Fruit fly (Drosophila melanogaster) whole organism, adult: ENCODE measurements around the gene CG4766.

Experiments
- CG11617 ChIP-seq: fragments of 200-800 bp; sonication (Bioruptor generic); optimal IDR thresholded peaks from 2 replicates; lab custom pipeline; 2017; ENCODE audit warnings: mild to moderate bottlenecking, missing biosample characterization, missing genetic modification reagents, missing genetic modification characterization
- CG12768 ChIP-seq: fragments of 200-800 bp; sonication (Bioruptor generic); optimal IDR thresholded peaks from 2 replicates; lab custom pipeline; 2017; ENCODE audit warnings: missing biosample characterization, missing genetic modification characterization, mild to moderate bottlenecking, moderate library complexity, missing genetic modification reagents
- CG14711 ChIP-seq: fragments of 200-800 bp; sonication (Bioruptor generic); optimal IDR thresholded peaks from 2 replicates; lab custom pipeline; 2018; ENCODE audit warnings: missing biosample characterization, mild to moderate bottlenecking, missing genetic modification characterization, moderate library complexity
- CG1620 ChIP-seq: fragments of 200-800 bp; sonication (Bioruptor generic); optimal IDR thresholded peaks from 2 replicates; lab custom pipeline; 2016; ENCODE audit warnings: missing biosample characterization, missing genetic modification characterization
- CG7045 ChIP-seq: fragments of 200-800 bp; sonication (Bioruptor generic); optimal IDR thresholded peaks from 2 replicates; lab custom pipeline; 2017; ENCODE audit warnings: missing biosample characterization, mild to moderate bottlenecking, missing genetic modification characterization
- Clk ChIP-seq: fragments of 200-800 bp; sonication (Bioruptor generic); optimal IDR thresholded peaks from 2 replicates; lab custom pipeline; 2017; ENCODE audit warnings: missing biosample characterization, missing genetic modification characterization
- Crg-1 ChIP-seq: fragments of 200-800 bp; sonication (Bioruptor generic); optimal IDR thresholded peaks from 2 replicates; lab custom pipeline; 2016; ENCODE audit warnings: missing biosample characterization, missing genetic modification characterization
- cic ChIP-seq: fragments of 200-800 bp; sonication (Bioruptor generic); optimal IDR thresholded peaks from 2 replicates; lab custom pipeline; 2017; ENCODE audit warnings: missing biosample characterization, mild to moderate bottlenecking, missing genetic modification characterization, moderate library complexity
- pad ChIP-seq: fragments of 200-800 bp; sonication (Bioruptor generic); optimal IDR thresholded peaks from 3 replicates; lab custom pipeline; 2017; ENCODE audit warnings: missing biosample characterization, missing genetic modification characterization, mild to moderate bottlenecking, moderate library complexity, missing genetic modification reagents
- tj ChIP-seq: fragments of 200-800 bp; sonication (Bioruptor generic); optimal IDR thresholded peaks from 3 replicates; lab custom pipeline; 2017; ENCODE audit warnings: missing biosample characterization, mild to moderate bottlenecking, missing genetic modification characterization, moderate library complexity

DNA sequence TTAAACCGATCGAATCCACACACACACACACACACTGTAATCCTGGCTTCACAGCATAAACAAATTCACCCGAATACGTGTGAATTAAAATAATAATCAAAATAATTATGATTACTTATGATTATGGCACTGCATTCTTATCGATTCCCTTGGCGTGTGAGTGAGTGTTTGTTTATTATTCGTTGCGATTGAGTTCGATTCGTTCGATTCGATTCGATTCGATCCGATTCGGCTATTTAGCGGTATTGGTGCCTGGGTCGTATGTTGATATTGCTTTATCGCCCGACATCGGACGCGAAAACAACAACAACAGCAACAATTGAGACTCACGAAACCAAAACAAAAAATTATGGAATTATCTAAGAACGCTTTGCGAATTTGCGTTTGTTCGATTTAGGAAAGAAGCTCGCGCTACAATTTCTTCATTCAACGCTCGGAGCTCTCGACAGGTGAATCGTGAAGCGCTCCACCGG lies 45.4 kb downstream of the CG4766 start, which contains the start of gene CG6067:
- TF ChIP-seq CG11617 (GFP tag; lab: Kevin White, UChicago), result no peak
- TF ChIP-seq pad (GFP tag; lab: Kevin White, UChicago), result no peak
- TF ChIP-seq cic (GFP tag; lab: Kevin White, UChicago), result no peak
- TF ChIP-seq CG12768 (GFP tag; lab: Kevin White, UChicago), result no peak
- no peak for TF ChIP-seq CG14711 (tag; lab: Kevin White, UChicago)
- no peak for TF ChIP-seq Crg-1
- TF ChIP-seq Clk (GFP tag; lab: Kevin White, UChicago), result no peak
- no peak for TF ChIP-seq CG7045 (GFP tag; lab: Kevin White, UChicago)
- TF ChIP-seq CG1620 (GFP tag; lab: Kevin White, UChicago), result no peak
- no peak for TF ChIP-seq tj
